Fruit fly (Drosophila melanogaster) Kc167 (cell line): ENCODE data around the gene CG10694.

Experiments
- h ChIP-seq: fragments of >200 bp; optimal IDR thresholded peaks from 3 replicates; lab custom pipeline; 2018; ENCODE audit warnings: missing external identifiers
- ttk ChIP-seq: sonication (Bioruptor generic); optimal IDR thresholded peaks from 2 replicates; lab custom pipeline; 2017; ENCODE audit warnings: missing external identifiers

dm6 chr3R:24112320-24113069 lies 5.3 kb downstream of the CG10694 start, which contains the start of gene CG13605:
- TF ChIP-seq ttk (lab: Kevin White, UChicago) (no peak), h (lab: Kevin White, UChicago) (no peak)
